Worm (Caenorhabditis elegans): Measurements from ENCODE around the gene R166.2.

DNA sequence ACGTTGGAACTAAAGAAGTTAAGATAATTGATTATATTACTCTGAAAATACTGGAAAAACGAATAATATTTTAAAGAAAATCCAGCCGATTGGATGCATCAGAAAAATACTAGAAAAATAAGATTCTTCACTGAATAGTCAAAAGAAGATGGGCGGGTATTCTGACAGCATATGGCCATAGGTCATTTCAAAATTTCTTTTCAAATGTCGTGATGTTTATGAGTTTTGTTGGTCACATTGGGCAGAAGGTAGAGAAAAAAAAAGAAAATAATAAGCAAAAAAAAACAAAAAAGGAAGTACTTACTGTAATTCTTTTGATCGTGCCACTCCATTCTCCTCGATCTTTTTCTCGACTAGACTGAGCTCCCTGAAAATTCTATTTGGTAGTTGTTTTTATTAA, 13.9 kb downstream of the R166.2 start, which contains the start of gene F59B10.5:
- TF ChIP-seq pha-4 (tag; optimal IDR thresholded peaks at IDR 0.05): no peak
- TF ChIP-seq nhr-76 (tag; optimal IDR thresholded peaks at IDR 0.05): no peak
- TF ChIP-seq blmp-1 (tag; optimal IDR thresholded peaks at IDR 0.05): no peak
- no peak for TF ChIP-seq elt-3 (tag; optimal IDR thresholded peaks at IDR 0.05)
- TF ChIP-seq M03D4.4 (tag; optimal IDR thresholded peaks at IDR 0.05): no peak
- no peak for TF ChIP-seq lsy-2 (tag; optimal IDR thresholded peaks at IDR 0.05)
